Worm (Caenorhabditis elegans): ENCODE data around the gene ccz-1.

ccz-1 gene

DNA sequence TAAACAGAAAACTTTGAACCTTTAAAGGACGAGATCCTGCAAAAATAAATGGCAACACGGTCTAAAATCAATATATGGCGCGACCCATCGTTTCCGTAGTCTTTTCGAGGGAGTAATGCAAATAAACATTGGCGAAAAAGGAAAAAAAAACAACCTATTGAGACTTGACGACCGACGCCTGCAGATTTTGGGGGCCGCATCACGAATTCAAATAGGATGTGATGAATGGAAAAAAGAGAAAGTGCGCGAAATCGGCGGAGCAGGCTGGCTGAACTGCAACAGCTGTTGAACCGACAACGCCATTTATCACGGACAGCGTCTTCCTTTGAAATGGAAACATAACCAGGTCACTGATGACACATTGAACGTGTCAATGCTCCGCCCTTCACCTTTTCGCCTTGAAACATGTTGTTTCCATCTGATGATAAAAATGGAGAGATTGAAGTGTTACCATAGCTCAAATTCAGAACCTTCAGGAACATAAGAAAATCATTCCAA is 20.8 kb upstream of the ccz-1 start:
- TF ChIP-seq nhr-43 (tag; optimal IDR thresholded peaks at IDR 0.05; ENCODE audit: poor library complexity, severe bottlenecking) (peak; percentile 36), lin-39 (tag; optimal IDR thresholded peaks at IDR 0.05) (peak; percentile 72), fkh-2 (tag; optimal IDR thresholded peaks at IDR 0.05) (no peak), ama-1 (optimal IDR thresholded peaks at IDR 0.05) (peak; percentile 54)

DNA sequence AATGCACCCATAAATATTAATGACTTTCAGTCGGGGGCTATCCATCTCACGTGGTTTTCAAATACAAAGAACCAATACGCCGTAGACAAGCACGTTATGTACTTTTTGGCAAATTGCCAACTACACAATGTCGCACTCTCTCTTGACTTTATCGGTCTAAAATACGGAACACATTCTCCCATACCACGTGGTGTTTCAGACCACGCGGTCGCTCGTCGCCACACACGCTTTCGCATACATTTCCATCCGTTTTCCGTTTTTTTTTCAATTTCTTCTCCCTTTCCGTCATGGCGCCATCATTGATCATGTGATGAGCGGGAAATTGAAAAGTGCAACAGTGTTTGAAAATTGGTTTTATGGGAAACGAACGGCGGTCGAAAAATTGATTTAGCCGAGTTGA is 20.1 kb upstream of the ccz-1 start:
- TF ChIP-seq nfya-1 (tag; optimal IDR thresholded peaks at IDR 0.05; ENCODE audit: insufficient read depth) (peak; percentile 67), ztf-4 (tag; optimal IDR thresholded peaks at IDR 0.05) (peak; percentile 33), unc-62 (GFP tag; optimal IDR thresholded peaks at IDR 0.05) (no peak), mdl-1 (tag; optimal IDR thresholded peaks at IDR 0.05) (peak; percentile 94), nhr-28 (tag; optimal IDR thresholded peaks at IDR 0.05) (no peak), ceh-28 (tag; optimal IDR thresholded peaks at IDR 0.05) (no peak), elt-2 (tag; optimal IDR thresholded peaks at IDR 0.05) (peak; percentile 96), ceh-9 (tag; optimal IDR thresholded peaks at IDR 0.05) (no peak), elt-3 (tag; optimal IDR thresholded peaks at IDR 0.05) (peak in 1 of 3 experiments; percentile 67), nhr-25 (tag; optimal IDR thresholded peaks at IDR 0.05) (peak; percentile 95), fkh-10 (GFP tag; optimal IDR thresholded peaks at IDR 0.05) (no peak), aly-2 (tag; optimal IDR thresholded peaks at IDR 0.05) (no peak), egl-5 (tag; optimal IDR thresholded peaks at IDR 0.05) (peak; percentile 87), ZK546.5 (tag; optimal IDR thresholded peaks at IDR 0.05) (no peak), ceh-82 (tag; optimal IDR thresholded peaks at IDR 0.05) (no peak), daf-12 (tag; optimal IDR thresholded peaks at IDR 0.05) (no peak), tbx-2 (tag; optimal IDR thresholded peaks at IDR 0.05) (peak; percentile 86), mml-1 (tag; optimal IDR thresholded peaks at IDR 0.05) (no peak), snpc-4 (tag; optimal IDR thresholded peaks at IDR 0.05) (peak; percentile 59), lin-39 (tag; optimal IDR thresholded peaks at IDR 0.05) (peak; percentile 6), skn-1 (tag; optimal IDR thresholded peaks at IDR 0.05) (no peak), pha-4 (tag; optimal IDR thresholded peaks at IDR 0.05) (peak; percentile 86), nhr-12 (tag; optimal IDR thresholded peaks at IDR 0.05) (no peak), nhr-67 (tag; optimal IDR thresholded peaks at IDR 0.05) (no peak), sea-2 (GFP tag; optimal IDR thresholded peaks at IDR 0.05) (no peak), nhr-76 (tag; optimal IDR thresholded peaks at IDR 0.05) (no peak), nhr-77 (tag; optimal IDR thresholded peaks at IDR 0.05) (no peak), lin-15B (tag; optimal IDR thresholded peaks at IDR 0.05) (peak; percentile 59), hmg-11 (tag; optimal IDR thresholded peaks at IDR 0.05) (no peak), ztf-11 (tag; optimal IDR thresholded peaks at IDR 0.05) (no peak), zag-1 (tag; optimal IDR thresholded peaks at IDR 0.05) (no peak), ama-1 (optimal IDR thresholded peaks at IDR 0.05) (peak; percentile 45), elt-1 (tag; optimal IDR thresholded peaks at IDR 0.05) (peak; percentile 58), nhr-43 (tag; optimal IDR thresholded peaks at IDR 0.05; ENCODE audit: poor library complexity, severe bottlenecking) (peak; percentile 98), nhr-11 (tag; optimal IDR thresholded peaks at IDR 0.05) (no peak), R02D3.7 (tag; optimal IDR thresholded peaks at IDR 0.05) (peak; percentile 10), lsy-12 (tag; optimal IDR thresholded peaks at IDR 0.05) (peak; percentile 89), nhr-23 (tag; optimal IDR thresholded peaks at IDR 0.05) (peak; percentile 95), nhr-237 (tag; optimal IDR thresholded peaks at IDR 0.05) (no peak), fos-1 (tag; optimal IDR thresholded peaks at IDR 0.05) (no peak), unc-39 (tag; optimal IDR thresholded peaks at IDR 0.05) (no peak), egl-27 (tag; optimal IDR thresholded peaks at IDR 0.05) (no peak), fkh-2 (tag; optimal IDR thresholded peaks at IDR 0.05) (no peak), jun-1 (tag; optimal IDR thresholded peaks at IDR 0.05) (peak; percentile 88), ceh-16 (tag; optimal IDR thresholded peaks at IDR 0.05) (no peak), eor-1 (tag; optimal IDR thresholded peaks at IDR 0.05) (no peak), pqm-1 (tag; optimal IDR thresholded peaks at IDR 0.05) (peak; percentile 75)
